Worm (Caenorhabditis elegans): Measurements from ENCODE around the gene mua-3.

- TF ChIP-seq ham-2 (GFP tag; optimal IDR thresholded peaks at IDR 0.05) = no peak
- TF ChIP-seq lin-13 (tag; optimal IDR thresholded peaks at IDR 0.05) = no peak
- no peak for TF ChIP-seq M03D4.4 (tag; optimal IDR thresholded peaks at IDR 0.05)
- TF ChIP-seq elt-1 (tag; optimal IDR thresholded peaks at IDR 0.05; ENCODE audit: borderline replicate concordance, insufficient read depth) = no peak
- no peak for TF ChIP-seq nhr-76 (tag; optimal IDR thresholded peaks at IDR 0.05)
Observed at ce11 chrIII:10194569-10194968, 34.1 kb downstream of the mua-3 start.

Measured in whole organism, mixed stage, embryonic.